Worm (Caenorhabditis elegans) whole organism, late embryonic: ENCODE data around the gene C45B2.3.

Experiments used
- K09A11.1 ChIP-seq: sonication (generic microtip); optimal IDR thresholded peaks from 2 replicates; lab custom pipeline; 2017; ENCODE audit warnings: antibody characterized with exemption, mild to moderate bottlenecking, missing genetic modification characterization, missing compliant biosample characterization; ENCODE audit not compliant: insufficient read depth
- ahr-1 ChIP-seq: sonication (generic microtip); optimal IDR thresholded peaks from 2 replicates; lab custom pipeline; 2016; ENCODE audit warnings: missing genetic modification characterization, missing compliant biosample characterization
- dve-1 ChIP-seq: sonication (generic microtip); optimal IDR thresholded peaks from 2 replicates; lab custom pipeline; 2017; ENCODE audit warnings: antibody characterized with exemption, mild to moderate bottlenecking, missing genetic modification characterization, missing compliant biosample characterization
- fax-1 ChIP-seq: sonication (generic microtip); optimal IDR thresholded peaks from 2 replicates; lab custom pipeline; 2016; ENCODE audit warnings: missing genotype, missing genetic modification characterization, missing compliant biosample characterization
- hlh-13 ChIP-seq: fragments of 200-800 bp; sonication (Bioruptor generic); optimal IDR thresholded peaks from 2 replicates; lab custom pipeline; 2018; ENCODE audit warnings: mild to moderate bottlenecking, missing genetic modification characterization, missing compliant biosample characterization
- hlh-15 ChIP-seq: sonication (generic microtip); optimal IDR thresholded peaks from 2 replicates; lab custom pipeline; 2016; ENCODE audit warnings: missing genetic modification characterization, missing compliant biosample characterization
- lin-11 ChIP-seq: fragments of 200-800 bp; sonication (Bioruptor generic); optimal IDR thresholded peaks from 2 replicates; lab custom pipeline; 2018; ENCODE audit warnings: mild to moderate bottlenecking, missing genetic modification characterization, missing compliant biosample characterization
- nfya-1 ChIP-seq: sonication (generic microtip); optimal IDR thresholded peaks from 2 replicates; lab custom pipeline; 2017; ENCODE audit warnings: missing genetic modification characterization, mild to moderate bottlenecking, missing compliant biosample characterization, antibody characterized with exemption, moderate library complexity
- pqm-1 ChIP-seq: sonication (generic microtip); optimal IDR thresholded peaks from 2 replicates; lab custom pipeline; 2016; ENCODE audit warnings: missing genetic modification characterization, missing compliant biosample characterization
- syd-9 ChIP-seq: sonication (generic microtip); optimal IDR thresholded peaks from 2 replicates; lab custom pipeline; 2016; ENCODE audit warnings: mild to moderate bottlenecking, missing genetic modification characterization, moderate library complexity, missing compliant biosample characterization
- unc-86 ChIP-seq: sonication (generic microtip); optimal IDR thresholded peaks from 2 replicates; lab custom pipeline; 2016; ENCODE audit warnings: missing genetic modification characterization, missing compliant biosample characterization
- zip-5 ChIP-seq: sonication (generic microtip); optimal IDR thresholded peaks from 2 replicates; lab custom pipeline; 2016; ENCODE audit warnings: missing genetic modification characterization, missing compliant biosample characterization

ce11 chrX:6040435-6041093 lies 42.2 kb upstream of the C45B2.3 start:
- no peak for TF ChIP-seq fax-1 (tag; lab: Kevin White, UChicago)
- TF ChIP-seq K09A11.1 (tag; lab: Kevin White, UChicago): no peak
- TF ChIP-seq lin-11 (tag; lab: Kevin White, UChicago): no peak
- TF ChIP-seq unc-86 (tag; lab: Kevin White, UChicago): no peak
- no peak for TF ChIP-seq nfya-1 (tag; lab: Kevin White, UChicago)
- TF ChIP-seq syd-9 (tag; lab: Kevin White, UChicago): no peak
- no peak for TF ChIP-seq zip-5 (tag; lab: Kevin White, UChicago)
- TF ChIP-seq hlh-15 (tag; lab: Kevin White, UChicago): no peak
- no peak for TF ChIP-seq ahr-1 (tag; lab: Kevin White, UChicago)
- TF ChIP-seq pqm-1 (tag; lab: Kevin White, UChicago): no peak
- no peak for TF ChIP-seq dve-1 (tag; lab: Kevin White, UChicago)
- no peak for TF ChIP-seq hlh-13 (GFP tag; lab: Kevin White, UChicago)
